Worm (Caenorhabditis elegans) whole organism, L4 larva: Measurements from ENCODE around the gene T04A8.13.

Experiments used
- D1046.2 ChIP-seq: fragments of 200-800 bp; sonication (Bioruptor generic); IDR thresholded peaks from 2 replicates; pipeline ENCODE4 v1.3.6; 2022; ENCODE audit warnings: missing genetic modification characterization, missing compliant biosample characterization
- F37D6.2 ChIP-seq: sonication (generic microtip); optimal IDR thresholded peaks from 2 replicates; lab custom pipeline; 2016; ENCODE audit warnings: mild to moderate bottlenecking, missing genetic modification characterization, missing compliant biosample characterization
- T26A8.4 ChIP-seq: fragments of 200-800 bp; sonication (Bioruptor generic); IDR thresholded peaks from 2 replicates; pipeline ENCODE4 v1.3.6; 2022; ENCODE audit warnings: missing genetic modification characterization, missing compliant biosample characterization
- Y75B8A.6 ChIP-seq: fragments of 200-800 bp; sonication (Bioruptor generic); IDR thresholded peaks from 2 replicates; pipeline ENCODE4 v1.3.6; 2022; ENCODE audit warnings: missing genetic modification reagents, missing genetic modification characterization, missing compliant biosample characterization
- aha-1 ChIP-seq: fragments of 150-350 bp; peaks from one replicate; lab custom pipeline; 2014; ENCODE audit warnings: missing biosample characterization, missing genetic modification characterization
- ceh-20 ChIP-seq: fragments of 200-800 bp; sonication (Bioruptor generic); IDR thresholded peaks from 2 replicates; pipeline ENCODE4 v1.3.6; 2022; ENCODE audit warnings: missing genetic modification reagents, missing genetic modification characterization, missing compliant biosample characterization
- ceh-32 ChIP-seq: sonication (generic microtip); optimal IDR thresholded peaks from 2 replicates; lab custom pipeline; 2016; ENCODE audit warnings: mild to moderate bottlenecking, missing genetic modification characterization, missing compliant biosample characterization; ENCODE audit not compliant: poor library complexity
- ceh-62 ChIP-seq: sonication (generic microtip); optimal IDR thresholded peaks from 2 replicates; lab custom pipeline; 2017; ENCODE audit warnings: missing biosample characterization, missing genetic modification characterization
- ces-1 ChIP-seq: fragments of 150-350 bp; sonication (generic microtip); optimal IDR thresholded peaks from 4 replicates; lab custom pipeline; 2014; ENCODE audit warnings: missing biosample characterization, missing genetic modification reagents, missing genetic modification characterization
- cey-2 ChIP-seq: sonication (generic microtip); optimal IDR thresholded peaks from 3 replicates; lab custom pipeline; 2017; ENCODE audit warnings: missing genetic modification characterization, mild to moderate bottlenecking, missing compliant biosample characterization, antibody characterized with exemption, borderline replicate concordance; ENCODE audit not compliant: insufficient read depth
- ctbp-1 ChIP-seq: fragments of 200-800 bp; sonication (Bioruptor generic); IDR thresholded peaks from 2 replicates; pipeline ENCODE4 v1.3.6; 2022; ENCODE audit warnings: missing genetic modification reagents, missing genetic modification characterization, missing compliant biosample characterization
- daf-16 ChIP-seq, 3 experiments: sonication (generic microtip); optimal IDR thresholded peaks; 2 replicates each; lab custom pipeline; 2016 to 2017; ENCODE audit warnings: missing genetic modification characterization in 3 of 3, missing genetic modification reagents in 3 of 3, mild to moderate bottlenecking in 2 of 3, missing compliant biosample characterization in 2 of 3, missing biosample characterization in 1 of 3, moderate library complexity in 1 of 3
- dmd-8 ChIP-seq: fragments of 200-800 bp; sonication (Bioruptor generic); IDR thresholded peaks from 2 replicates; pipeline ENCODE4 v1.3.6; 2022; ENCODE audit warnings: missing genetic modification characterization, missing compliant biosample characterization
- dmd-9 ChIP-seq: fragments of 200-800 bp; sonication (Bioruptor generic); IDR thresholded peaks from 2 replicates; pipeline ENCODE4 v1.3.6; 2022; ENCODE audit warnings: missing genetic modification reagents, missing genetic modification characterization, missing compliant biosample characterization
- dpl-1 ChIP-seq: fragments of 150-350 bp; optimal IDR thresholded peaks from 2 replicates; lab custom pipeline; 2014; ENCODE audit warnings: missing biosample characterization, missing genetic modification reagents, missing genetic modification characterization
- duxl-1 ChIP-seq: sonication (generic microtip); optimal IDR thresholded peaks from 2 replicates; lab custom pipeline; 2016; ENCODE audit warnings: mild to moderate bottlenecking, missing genetic modification characterization, moderate library complexity, missing compliant biosample characterization; ENCODE audit not compliant: poor library complexity
- egl-43 ChIP-seq: fragments of 200-800 bp; sonication (Bioruptor generic); IDR thresholded peaks from 2 replicates; pipeline ENCODE4 v1.3.6; 2022; ENCODE audit warnings: missing genetic modification reagents, missing genetic modification characterization, missing compliant biosample characterization
- fkh-10 ChIP-seq: fragments of 150-350 bp; optimal IDR thresholded peaks from 2 replicates; lab custom pipeline; 2014; ENCODE audit warnings: missing biosample characterization, missing genetic modification reagents, missing genetic modification characterization
- fos-1 ChIP-seq: fragments of 150-350 bp; optimal IDR thresholded peaks from 2 replicates; lab custom pipeline; 2014; ENCODE audit warnings: missing biosample characterization, missing genetic modification characterization
- gei-8 ChIP-seq: fragments of 200-800 bp; sonication (Bioruptor generic); optimal IDR thresholded peaks from 2 replicates; lab custom pipeline; 2018; ENCODE audit warnings: mild to moderate bottlenecking, missing genetic modification characterization, missing compliant biosample characterization
- hif-1 ChIP-seq, 2 experiments: sonication (generic microtip); optimal IDR thresholded peaks; 2 replicates each; lab custom pipeline; 2016 to 2017; ENCODE audit warnings: missing compliant biosample characterization in 2 of 2, missing genetic modification characterization in 2 of 2, missing genetic modification reagents in 2 of 2, missing genotype in 2 of 2, mild to moderate bottlenecking in 1 of 2
- hlh-11 ChIP-seq: fragments of 200-800 bp; sonication (Bioruptor generic); optimal IDR thresholded peaks from 2 replicates; lab custom pipeline; 2018; ENCODE audit warnings: mild to moderate bottlenecking, missing genetic modification characterization, missing compliant biosample characterization
- hmg-1.1 ChIP-seq: fragments of 200-800 bp; sonication (Bioruptor generic); IDR thresholded peaks from 2 replicates; pipeline ENCODE4 v1.3.6; 2022; ENCODE audit warnings: missing genetic modification reagents, missing genetic modification characterization, missing compliant biosample characterization
- lin-13 ChIP-seq: fragments of 150-350 bp; optimal IDR thresholded peaks from 2 replicates; lab custom pipeline; 2014; ENCODE audit warnings: missing biosample characterization, missing genetic modification reagents, missing genetic modification characterization
- lin-29 ChIP-seq: fragments of 200-800 bp; sonication (Bioruptor generic); IDR thresholded peaks from 2 replicates; pipeline ENCODE4 v1.3.6; 2022; ENCODE audit warnings: missing genetic modification reagents, missing genetic modification characterization, missing compliant biosample characterization
- lin-38 ChIP-seq: fragments of 200-800 bp; sonication (Bioruptor generic); IDR thresholded peaks from 2 replicates; pipeline ENCODE4 v1.3.6; 2022; ENCODE audit warnings: missing genetic modification reagents, missing genetic modification characterization, missing compliant biosample characterization
- lin-39 ChIP-seq: fragments of 150-350 bp; optimal IDR thresholded peaks from 2 replicates; lab custom pipeline; 2014; ENCODE audit warnings: missing biosample characterization, missing genetic modification reagents, missing genetic modification characterization
- lsy-2 ChIP-seq, 2 experiments: fragments of 150-350 bp in 1 of 2; sonication (generic microtip) in 1 of 2; optimal IDR thresholded peaks; 2 replicates each; lab custom pipeline; 2014 to 2017; ENCODE audit warnings: missing biosample characterization in 2 of 2, missing genetic modification characterization in 2 of 2
- madf-9 ChIP-seq: fragments of 200-800 bp; sonication (Bioruptor generic); conservative IDR thresholded peaks from 2 replicates; pipeline ENCODE4 v1.3.6; 2022; ENCODE audit warnings: missing genetic modification reagents, missing genetic modification characterization, missing compliant biosample characterization
- mdl-1 ChIP-seq, 2 experiments: fragments of 150-350 bp in 1 of 2; sonication (generic microtip) in 1 of 2; optimal IDR thresholded peaks; 2 replicates each; lab custom pipeline; 2014 to 2017; ENCODE audit warnings: missing biosample characterization in 2 of 2, missing genetic modification characterization in 2 of 2
- mdt-29 ChIP-seq: fragments of 200-800 bp; sonication (Bioruptor generic); IDR thresholded peaks from 2 replicates; pipeline ENCODE4 v1.3.6; 2022; ENCODE audit warnings: missing genetic modification reagents, missing genetic modification characterization, missing compliant biosample characterization
- mep-1 ChIP-seq: fragments of 150-350 bp; sonication (generic microtip); optimal IDR thresholded peaks from 3 replicates; lab custom pipeline; 2014; ENCODE audit warnings: missing biosample characterization, missing genetic modification characterization
- mes-2 ChIP-seq: sonication (generic microtip); optimal IDR thresholded peaks from 2 replicates; lab custom pipeline; 2016; ENCODE audit warnings: missing genotype, mild to moderate bottlenecking, missing genetic modification characterization, missing compliant biosample characterization; ENCODE audit not compliant: poor library complexity, severe bottlenecking
- nhr-10 ChIP-seq: fragments of 150-350 bp; optimal IDR thresholded peaks from 2 replicates; lab custom pipeline; 2014; ENCODE audit warnings: missing biosample characterization, missing genetic modification characterization
- nhr-41 ChIP-seq: fragments of 200-800 bp; sonication (Bioruptor generic); IDR thresholded peaks from 2 replicates; pipeline ENCODE4 v1.3.6; 2022; ENCODE audit warnings: missing genetic modification reagents, missing genetic modification characterization, missing compliant biosample characterization
- nhr-6 ChIP-seq: fragments of 150-350 bp; optimal IDR thresholded peaks from 2 replicates; lab custom pipeline; 2014; ENCODE audit warnings: missing biosample characterization, missing genetic modification characterization
- nhr-76 ChIP-seq: fragments of 150-350 bp; optimal IDR thresholded peaks from 2 replicates; lab custom pipeline; 2014; ENCODE audit warnings: missing biosample characterization, missing genetic modification characterization
- nhr-77 ChIP-seq: fragments of 150-350 bp; optimal IDR thresholded peaks from 2 replicates; lab custom pipeline; 2014; ENCODE audit warnings: missing biosample characterization, missing genetic modification characterization
- rbr-2 ChIP-seq: sonication (generic microtip); optimal IDR thresholded peaks from 2 replicates; lab custom pipeline; 2016; ENCODE audit warnings: missing genotype, missing genetic modification characterization, missing compliant biosample characterization
- set-16 ChIP-seq: fragments of 200-800 bp; sonication (Bioruptor generic); IDR thresholded peaks from 2 replicates; pipeline ENCODE4 v1.3.6; 2022; ENCODE audit warnings: missing genetic modification reagents, missing genetic modification characterization, missing compliant biosample characterization
- skn-1 ChIP-seq: fragments of 150-350 bp; optimal IDR thresholded peaks from 2 replicates; lab custom pipeline; 2014; ENCODE audit warnings: missing biosample characterization, missing genetic modification characterization
- unc-39 ChIP-seq: sonication (generic microtip); optimal IDR thresholded peaks from 2 replicates; lab custom pipeline; 2017; ENCODE audit warnings: missing biosample characterization, missing genetic modification characterization
- unc-62 ChIP-seq, 3 experiments: fragments of 150-350 bp in 1 of 3; sonication (generic microtip); optimal IDR thresholded peaks in 2 of 3; peaks in 1 of 3; 1 replicate in 1 of 3; 2 replicates in 2 of 3; lab custom pipeline; 2014 to 2017; ENCODE audit warnings: missing biosample characterization in 3 of 3, missing genetic modification characterization in 3 of 3, missing genetic modification reagents in 3 of 3, missing genotype in 1 of 3
- zag-1 ChIP-seq: fragments of 150-350 bp; optimal IDR thresholded peaks from 2 replicates; lab custom pipeline; 2014; ENCODE audit warnings: missing biosample characterization, missing genetic modification characterization
- zfp-2 ChIP-seq: sonication (generic microtip); optimal IDR thresholded peaks from 2 replicates; lab custom pipeline; 2016; ENCODE audit warnings: mild to moderate bottlenecking, missing genetic modification characterization, missing compliant biosample characterization
- zip-11 ChIP-seq: fragments of 200-800 bp; sonication (Bioruptor generic); IDR thresholded peaks from 2 replicates; pipeline ENCODE4 v1.3.6; 2022; ENCODE audit warnings: missing genetic modification characterization, missing compliant biosample characterization
- ztf-11 ChIP-seq: fragments of 150-350 bp; optimal IDR thresholded peaks from 2 replicates; lab custom pipeline; 2014; ENCODE audit warnings: missing biosample characterization, missing genetic modification characterization

The T04A8.13 gene

DNA sequence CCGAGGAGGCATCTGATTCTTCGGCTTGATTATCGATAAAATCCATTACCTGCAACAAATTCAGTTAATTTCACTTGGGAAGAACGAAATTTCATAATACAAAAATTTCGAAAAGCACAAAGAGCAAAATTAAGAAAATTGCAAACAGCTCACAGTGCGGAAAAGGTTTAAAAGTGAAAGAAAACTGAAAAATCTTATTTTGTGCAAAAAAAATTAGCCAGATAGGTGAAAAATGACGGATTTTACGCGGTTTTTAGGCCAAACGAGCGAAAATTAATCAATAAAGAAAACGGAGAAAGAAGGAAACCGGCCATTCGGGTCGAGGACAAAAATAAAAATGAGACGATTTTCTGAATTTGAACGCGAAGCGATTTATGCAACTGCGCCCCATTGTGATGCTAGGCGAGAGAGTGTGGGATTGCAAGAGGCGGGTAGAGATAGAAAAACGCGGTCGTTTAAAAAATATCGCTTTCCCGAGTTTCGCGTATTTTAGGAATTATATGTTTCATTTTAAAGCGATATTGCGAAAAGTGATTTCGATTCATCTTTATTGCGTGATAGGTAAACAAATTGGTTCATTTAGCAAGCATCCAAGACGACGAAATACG lies 13.9 kb downstream of the T04A8.13 start, which contains the start of gene emb-5 (continued):
- no peak for TF ChIP-seq daf-16 (GFP tag; optimal IDR thresholded peaks at IDR 0.05; lab: Kevin White, UChicago)
- TF ChIP-seq daf-16 (tag; optimal IDR thresholded peaks at IDR 0.05; lab: Kevin White, UChicago) = peak; percentile 10
- no peak for TF ChIP-seq zag-1 (tag; lab: Kevin White, UChicago)
- no peak for TF ChIP-seq mdt-29 (GFP tag; lab: Robert Waterston, UW)
- no peak for TF ChIP-seq cey-2 (tag; lab: Kevin White, UChicago)
- no peak for TF ChIP-seq nhr-76 (tag; lab: Kevin White, UChicago)
- no peak for TF ChIP-seq dmd-9 (GFP tag; lab: Robert Waterston, UW)
- no peak for TF ChIP-seq skn-1 (tag; lab: Kevin White, UChicago)
- TF ChIP-seq ceh-20 (GFP tag; lab: Robert Waterston, UW) = no peak
- no peak for TF ChIP-seq gei-8 (GFP tag; lab: Kevin White, UChicago)
- peak; percentile 94 for TF ChIP-seq lin-38 (GFP tag; lab: Robert Waterston, UW)
- no peak for TF ChIP-seq mep-1 (tag; lab: Kevin White, UChicago)
- TF ChIP-seq Y75B8A.6 (GFP tag; lab: Robert Waterston, UW) = no peak
- TF ChIP-seq set-16 = no peak
- no peak for TF ChIP-seq ceh-32 (tag; lab: Kevin White, UChicago)
- no peak for TF ChIP-seq nhr-77 (tag; lab: Kevin White, UChicago)
- peak; percentile 21 for TF ChIP-seq nhr-6 (tag; lab: Kevin White, UChicago)
- TF ChIP-seq fos-1 (tag; lab: Kevin White, UChicago) = no peak
- peak in 1 of 2 experiments; percentile 5 for TF ChIP-seq unc-62 (GFP tag; optimal IDR thresholded peaks at IDR 0.05 in 1 of 2; lab: Kevin White, UChicago)
- no peak for TF ChIP-seq unc-62 (tag; optimal IDR thresholded peaks at IDR 0.05; lab: Kevin White, UChicago)
- no peak for TF ChIP-seq nhr-41 (GFP tag; lab: Robert Waterston, UW)
- 0 out of 2 replicates have a peak, but pooled peaks have one; percentile 28 for TF ChIP-seq T26A8.4 (GFP tag; lab: Robert Waterston, UW)
- TF ChIP-seq nhr-10 (tag; lab: Kevin White, UChicago) = no peak
- TF ChIP-seq dpl-1 (GFP tag; lab: Kevin White, UChicago) = peak; percentile 92
- TF ChIP-seq ztf-11 (tag; lab: Kevin White, UChicago) = no peak
- no peak for TF ChIP-seq rbr-2 (tag; lab: Kevin White, UChicago)
- no peak for TF ChIP-seq zip-11 (GFP tag; lab: Robert Waterston, UW)
- no peak for TF ChIP-seq F37D6.2 (tag; lab: Kevin White, UChicago)
- no peak for TF ChIP-seq lin-29
- TF ChIP-seq hmg-1.1 (GFP tag; lab: Robert Waterston, UW) = no peak; the same call in none of the 2 replicates
- no peak for TF ChIP-seq aha-1 (tag; lab: Kevin White, UChicago)
- no peak for TF ChIP-seq ceh-62 (tag; lab: Kevin White, UChicago)
- no peak for TF ChIP-seq zfp-2 (tag; lab: Kevin White, UChicago)
- no peak for TF ChIP-seq unc-39
- no peak for TF ChIP-seq ces-1

DNA sequence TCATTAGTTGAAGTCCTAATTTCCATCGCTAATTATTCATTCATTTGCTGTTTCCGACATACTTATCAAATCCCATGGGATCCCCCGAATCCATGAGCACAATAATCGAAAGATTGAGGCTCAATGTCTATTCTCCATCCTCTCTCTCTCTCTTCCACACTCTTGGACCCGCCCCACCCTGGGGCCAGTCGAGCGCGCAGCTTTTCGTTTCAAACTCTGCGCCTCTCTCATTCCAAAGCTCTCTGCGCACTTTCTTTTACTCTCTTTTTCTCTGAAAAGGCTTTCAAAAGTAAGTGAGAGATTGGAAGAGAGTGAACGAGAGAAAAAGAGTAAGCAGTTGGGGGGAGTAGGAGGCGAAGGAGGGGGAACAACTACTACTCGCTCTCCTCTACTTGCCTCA lies 15.0 kb downstream of the T04A8.13 start, which contains the start of gene acy-1:
Gene acy-1 (plus strand): TSS at position 346 of the 400 bp plus-strand sequence.
- TF ChIP-seq lin-38 (GFP tag; lab: Robert Waterston, UW) = peak; percentile 65
- 0 out of 2 replicates have a peak, but pooled peaks have one; percentile 48 for TF ChIP-seq dmd-8 (GFP tag; lab: Robert Waterston, UW)
- TF ChIP-seq lin-39 (tag; lab: Kevin White, UChicago) = no peak
- no peak for TF ChIP-seq madf-9 (GFP tag; lab: Robert Waterston, UW)
- TF ChIP-seq set-16 = peak; percentile 61
- peak; percentile 45 for TF ChIP-seq mes-2 (tag; lab: Kevin White, UChicago)
- 0 out of 2 replicates have a peak, but pooled peaks have one; percentile 34 for TF ChIP-seq egl-43 (GFP tag; lab: Robert Waterston, UW)
- TF ChIP-seq mdl-1 (tag; optimal IDR thresholded peaks at IDR 0.05; lab: Kevin White, UChicago) = peak in 1 of 2 experiments; percentile 30
- peak; percentile 58 for TF ChIP-seq dpl-1 (GFP tag; lab: Kevin White, UChicago)
- peak; percentile 66 to 84 for TF ChIP-seq lsy-2 (tag; optimal IDR thresholded peaks at IDR 0.05; lab: Kevin White, UChicago)
- TF ChIP-seq fkh-10 (GFP tag; lab: Kevin White, UChicago) = peak; percentile 83
- peak in 1 of 2 experiments; percentile 10 for TF ChIP-seq hif-1 (tag; optimal IDR thresholded peaks at IDR 0.05; lab: Kevin White, UChicago)
- TF ChIP-seq F37D6.2 (tag; lab: Kevin White, UChicago) = peak; percentile 42
- TF ChIP-seq hlh-11 (tag; lab: Kevin White, UChicago) = peak; percentile 60
- TF ChIP-seq D1046.2 = no peak
- peak; percentile 95 for TF ChIP-seq aha-1 (tag; lab: Kevin White, UChicago)
- TF ChIP-seq lin-13 = peak; percentile 19
- TF ChIP-seq ctbp-1 = peak; percentile 70
- peak in 1 of 2 experiments; percentile 30 for TF ChIP-seq unc-62 (GFP tag; optimal IDR thresholded peaks at IDR 0.05 in 1 of 2; lab: Kevin White, UChicago)
- no peak for TF ChIP-seq unc-62 (tag; optimal IDR thresholded peaks at IDR 0.05; lab: Kevin White, UChicago)
- TF ChIP-seq rbr-2 (tag; lab: Kevin White, UChicago) = peak; percentile 76
- TF ChIP-seq duxl-1 (tag; lab: Kevin White, UChicago) = no peak
